Fruit fly (Drosophila melanogaster): ENCODE data around the gene Idgf2.
A peak's percentile ranks its signal among the peaks of the same experiment; 100 is the strongest.

Idgf2 gene

DNA sequence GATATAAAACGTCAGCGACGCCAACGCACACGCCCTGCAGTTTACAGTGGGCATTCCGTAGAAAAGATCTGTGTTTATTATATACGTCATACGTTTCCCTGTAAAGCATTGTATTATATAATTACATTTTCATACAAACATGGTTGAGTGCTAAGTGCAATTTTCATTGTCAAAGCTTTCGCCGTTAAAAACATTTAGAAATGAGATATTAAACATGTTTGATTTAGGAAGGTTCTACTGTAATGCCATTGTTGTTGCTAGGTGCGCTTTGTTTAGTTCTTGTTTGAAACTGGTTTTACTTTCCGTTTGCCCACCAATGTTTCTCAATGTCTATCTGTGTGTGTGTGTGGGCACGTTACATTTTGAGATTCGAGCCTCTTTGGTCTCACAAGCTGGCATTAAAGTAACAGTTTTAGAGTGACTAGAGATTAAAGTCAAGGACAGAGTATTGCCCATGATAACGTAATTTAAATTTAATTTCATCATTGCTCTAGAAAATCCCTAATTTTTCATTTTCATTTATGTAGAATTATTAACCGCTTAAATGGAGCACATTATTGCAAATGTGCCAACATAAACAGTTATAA is 45.6 kb downstream of the Idgf2 start (continued):
- TF ChIP-seq CG4707 (GFP tag; optimal IDR thresholded peaks at IDR 0.05) (peak; percentile 67), Opbp (GFP tag; IDR thresholded peaks at IDR 0.05; ENCODE audit: partially characterized antibody) (no peak), Med (GFP tag) (peak; percentile 91), CG9797 (GFP tag; optimal IDR thresholded peaks at IDR 0.05) (no peak), esg (GFP tag; conservative IDR thresholded peaks at IDR 0.05) (peak; percentile 63), CG42726 (GFP tag; IDR thresholded peaks at IDR 0.05; ENCODE audit: partially characterized antibody) (no peak), jing (GFP tag; optimal IDR thresholded peaks at IDR 0.05) (peak; percentile 37), D (optimal IDR thresholded peaks at IDR 0.05) (no peak), D (GFP tag; optimal IDR thresholded peaks at IDR 0.05) (peak; percentile 74), Atf6 (GFP tag; IDR thresholded peaks at IDR 0.05) (peak; percentile 70), sqz (GFP tag; optimal IDR thresholded peaks at IDR 0.05) (peak; percentile 63), CG10209 (GFP tag; optimal IDR thresholded peaks at IDR 0.05) (peak; percentile 79), ATbp (GFP tag; optimal IDR thresholded peaks at IDR 0.05) (peak; percentile 72), Nf-YB (GFP tag; optimal IDR thresholded peaks at IDR 0.05) (peak; percentile 67), pros (GFP tag; optimal IDR thresholded peaks at IDR 0.05) (peak; percentile 0), run (tag; optimal IDR thresholded peaks at IDR 0.05) (peak; percentile 62), CG5245 (GFP tag; optimal IDR thresholded peaks at IDR 0.05) (peak; percentile 35), ranshi (GFP tag; IDR thresholded peaks at IDR 0.05) (0 out of 2 replicates have a peak, but pooled peaks have one; percentile 57), chif (GFP tag; optimal IDR thresholded peaks at IDR 0.05) (peak; percentile 53 to 83), NFAT (GFP tag; IDR thresholded peaks at IDR 0.05) (peak; percentile 59), CG2889 (GFP tag; IDR thresholded peaks at IDR 0.05) (0 out of 3 replicates have a peak, but pooled peaks have one; percentile 38), CG10543 (GFP tag; optimal IDR thresholded peaks at IDR 0.05) (peak; percentile 34), CG17829 (tag; optimal IDR thresholded peaks at IDR 0.05) (peak; percentile 86), fd3F (GFP tag; optimal IDR thresholded peaks at IDR 0.05) (peak; percentile 74), CG8478 (optimal IDR thresholded peaks at IDR 0.05) (no peak), ttk (GFP tag; IDR thresholded peaks at IDR 0.05) (peak; percentile 72), CG3281 (GFP tag; optimal IDR thresholded peaks at IDR 0.05) (peak; percentile 71), Ets97D (GFP tag; optimal IDR thresholded peaks at IDR 0.05) (peak; percentile 28), Bdp1 (GFP tag; optimal IDR thresholded peaks at IDR 0.05) (peak; percentile 60), CG14710 (tag; optimal IDR thresholded peaks at IDR 0.05) (peak; percentile 73), Hr39 (optimal IDR thresholded peaks at IDR 0.05) (no peak), scrt (GFP tag; optimal IDR thresholded peaks at IDR 0.05) (peak; percentile 62), aop (GFP tag; IDR thresholded peaks at IDR 0.05) (no peak), phol (tag; optimal IDR thresholded peaks at IDR 0.05) (peak; percentile 81), CG43689 (GFP tag; IDR thresholded peaks at IDR 0.05) (0 out of 2 replicates have a peak, but pooled peaks have one; percentile 42), PHDP (tag; optimal IDR thresholded peaks at IDR 0.05) (peak; percentile 79), exex (tag; optimal IDR thresholded peaks at IDR 0.05) (no peak), zen2 (GFP tag; IDR thresholded peaks at IDR 0.05; ENCODE audit: partially characterized antibody) (no peak), lola (GFP tag; optimal IDR thresholded peaks at IDR 0.05) (peak in 1 of 3 experiments; percentile 81), BEAF-32 (GFP tag; optimal IDR thresholded peaks at IDR 0.05) (no peak), HLH4C (GFP tag; IDR thresholded peaks at IDR 0.05; ENCODE audit: partially characterized antibody) (no peak), CG14860 (GFP tag; IDR thresholded peaks at IDR 0.05; ENCODE audit: partially characterized antibody) (no peak), luna (GFP tag; optimal IDR thresholded peaks at IDR 0.05) (no peak), Stat92E (GFP tag; optimal IDR thresholded peaks at IDR 0.05) (peak in 1 of 3 experiments; percentile 27), CG15479 (GFP tag; optimal IDR thresholded peaks at IDR 0.05) (peak; percentile 14), Bteb2 (GFP tag; optimal IDR thresholded peaks at IDR 0.05) (peak; percentile 51), CG17328 (GFP tag; IDR thresholded peaks at IDR 0.05) (peak; percentile 87), CG6254 (GFP tag; optimal IDR thresholded peaks at IDR 0.05) (peak; percentile 75), CG11085 (GFP tag; IDR thresholded peaks at IDR 0.05) (peak; percentile 46; the same call in 1 of the 2 replicates)

Measured in whole organism, embryonic.